Worm (Caenorhabditis elegans): Measurements from ENCODE around the gene skn-1.

The skn-1 gene

DNA sequence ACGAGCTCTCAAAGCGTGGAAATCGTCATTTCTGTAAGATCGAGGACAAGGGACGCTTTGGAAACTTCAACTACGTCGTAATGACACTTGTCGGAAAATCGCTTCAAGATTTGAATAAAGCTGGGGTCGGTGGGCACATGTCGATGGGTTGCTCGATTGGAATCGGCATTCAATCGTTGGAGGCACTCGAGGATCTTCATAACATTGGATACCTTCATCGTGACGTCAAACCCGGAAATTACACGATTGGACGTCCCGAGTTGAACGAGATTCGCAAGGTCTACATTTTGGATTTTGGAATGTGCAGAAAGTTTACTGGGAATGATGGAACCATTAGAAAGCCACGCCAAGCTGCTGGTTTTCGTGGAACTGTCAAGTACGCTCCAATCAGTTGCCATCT lies 27.6 kb downstream of the skn-1 start:
- TF ChIP-seq him-1 (tag; optimal IDR thresholded peaks at IDR 0.05): no peak

DNA sequence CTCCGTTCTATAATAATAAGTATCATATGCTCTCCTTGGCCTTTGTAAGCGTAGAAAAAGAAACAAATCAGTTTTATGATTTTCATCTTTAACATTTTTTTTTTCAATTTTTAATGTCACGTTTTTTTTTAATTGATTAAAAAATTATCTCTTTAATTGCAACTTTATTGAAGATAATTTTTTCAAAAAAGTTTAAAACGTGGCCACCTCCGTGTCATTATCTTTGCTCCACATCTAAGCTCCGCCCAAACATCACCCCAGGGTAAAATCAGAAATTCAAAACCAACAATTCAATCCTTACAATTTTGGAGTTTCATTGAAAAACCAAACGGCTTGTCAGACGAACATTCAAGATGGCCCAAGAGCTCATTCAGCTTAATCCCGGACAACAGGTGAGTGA lies 28.6 kb downstream of the skn-1 start, which contains the start of gene ttbk-8.2:
TSS of gene ttbk-8.2 (plus strand) at position 301 of the 400 bp plus-strand sequence.
- TF ChIP-seq F10E7.11 (tag; optimal IDR thresholded peaks at IDR 0.05): no peak

DNA sequence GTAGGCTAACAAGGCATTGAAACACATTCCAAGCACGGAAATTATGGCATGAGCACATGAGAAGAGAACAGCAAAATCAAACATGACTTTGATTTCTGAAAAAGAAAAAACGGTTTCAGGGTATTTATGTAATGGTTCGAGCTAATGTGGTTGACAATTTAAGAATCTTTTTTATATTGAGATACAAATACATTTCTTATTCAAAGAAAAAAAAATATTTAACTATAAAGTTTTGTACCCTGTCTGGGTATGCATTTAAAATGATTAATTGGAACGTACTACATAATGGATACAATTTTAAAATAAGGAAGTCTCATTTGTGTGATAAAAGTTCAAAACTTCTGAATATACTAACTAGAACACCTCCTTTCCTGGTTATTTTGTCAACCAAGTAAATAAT lies 30.0 kb downstream of the skn-1 start, which contains the start of gene srd-12:
TSS of gene srd-12 (minus strand) at position 101 of the 400 bp plus-strand sequence.
- no peak for TF ChIP-seq die-1 (tag; optimal IDR thresholded peaks at IDR 0.05)

DNA sequence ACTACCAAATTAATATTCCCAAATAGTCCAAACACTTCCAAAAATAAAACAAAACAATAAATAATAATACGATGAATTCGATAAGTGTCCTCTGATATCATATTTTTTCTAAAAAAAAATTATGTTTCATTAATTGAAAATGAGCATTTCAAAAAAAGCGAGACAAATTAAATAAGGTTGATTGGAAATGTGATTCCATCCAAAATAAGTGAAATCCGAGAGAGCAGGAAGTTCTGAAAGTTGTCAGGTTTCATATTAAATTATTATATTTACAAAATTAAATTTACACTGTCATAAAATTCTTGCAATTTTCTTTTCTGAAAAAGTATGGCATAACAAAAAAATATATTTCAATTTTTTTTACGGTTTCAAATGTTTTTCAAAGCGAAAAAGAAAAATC lies 33.1 kb downstream of the skn-1 start, which contains the start of gene srsx-14:
TSS of gene srsx-14 (minus strand) at position 101 of the 400 bp plus-strand sequence.
- TF ChIP-seq lag-1 (GFP tag; IDR thresholded peaks at IDR 0.05) (no peak), Y56A3A.18 (GFP tag; IDR thresholded peaks at IDR 0.05) (no peak), nhr-80 (tag; optimal IDR thresholded peaks at IDR 0.05) (no peak), Y79H2A.3 (GFP tag; conservative IDR thresholded peaks at IDR 0.05) (no peak), snpc-1.3 (tag; optimal IDR thresholded peaks at IDR 0.05; ENCODE audit: insufficient read depth) (no peak)

DNA sequence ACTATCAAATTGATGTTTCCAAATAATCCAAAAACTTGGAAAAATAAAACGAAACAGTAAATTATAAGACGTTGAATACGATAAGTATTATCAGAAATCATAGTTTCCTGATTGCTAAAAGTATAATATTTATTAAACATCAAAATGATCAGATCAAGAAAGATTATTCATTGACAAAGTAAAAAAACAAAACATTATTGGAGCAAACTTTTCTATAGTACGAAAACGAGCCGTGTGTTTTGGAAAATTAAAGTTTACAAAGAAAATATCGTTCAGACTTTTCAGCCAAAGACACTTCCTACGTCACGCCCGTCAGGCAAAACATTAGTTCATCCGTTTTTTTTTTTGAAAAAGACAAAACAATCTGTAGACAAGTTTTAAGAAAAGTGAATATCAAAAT lies 36.5 kb downstream of the skn-1 start, which contains the start of gene srsx-15:
TSS of gene srsx-15 (minus strand) at position 101 of the 400 bp plus-strand sequence.
- no peak for TF ChIP-seq F22D6.2 (tag; optimal IDR thresholded peaks at IDR 0.05)
- TF ChIP-seq madf-8 (GFP tag; conservative IDR thresholded peaks at IDR 0.05): no peak
- TF ChIP-seq ceh-27 (GFP tag; optimal IDR thresholded peaks at IDR 0.05): no peak
- no peak for TF ChIP-seq F33H1.4 (GFP tag; IDR thresholded peaks at IDR 0.05)
- TF ChIP-seq hmg-1.2 (GFP tag; IDR thresholded peaks at IDR 0.05): no peak
- no peak for TF ChIP-seq lin-54 (GFP tag; optimal IDR thresholded peaks at IDR 0.05)
- no peak for TF ChIP-seq bed-1 (GFP tag; IDR thresholded peaks at IDR 0.05)
- no peak for TF ChIP-seq mcd-1 (GFP tag; IDR thresholded peaks at IDR 0.05)
- TF ChIP-seq B0261.1 (tag; optimal IDR thresholded peaks at IDR 0.05): no peak
- no peak for TF ChIP-seq chd-7 (tag; optimal IDR thresholded peaks at IDR 0.05)
- TF ChIP-seq unc-62 (GFP tag; optimal IDR thresholded peaks at IDR 0.05): no peak
- no peak for TF ChIP-seq ztf-6 (GFP tag; IDR thresholded peaks at IDR 0.05)
- no peak for TF ChIP-seq gei-17 (GFP tag; optimal IDR thresholded peaks at IDR 0.05)
- TF ChIP-seq athp-1 (tag; optimal IDR thresholded peaks at IDR 0.05): no peak
- no peak for TF ChIP-seq rpc-1 (optimal IDR thresholded peaks at IDR 0.05)
- no peak for TF ChIP-seq rpc-1 (tag; optimal IDR thresholded peaks at IDR 0.05)
- TF ChIP-seq K11D2.4 (GFP tag; IDR thresholded peaks at IDR 0.05): no peak
- no peak for TF ChIP-seq pbrm-1 (GFP tag; IDR thresholded peaks at IDR 0.05)
- TF ChIP-seq egrh-3 (GFP tag; IDR thresholded peaks at IDR 0.05): no peak

DNA sequence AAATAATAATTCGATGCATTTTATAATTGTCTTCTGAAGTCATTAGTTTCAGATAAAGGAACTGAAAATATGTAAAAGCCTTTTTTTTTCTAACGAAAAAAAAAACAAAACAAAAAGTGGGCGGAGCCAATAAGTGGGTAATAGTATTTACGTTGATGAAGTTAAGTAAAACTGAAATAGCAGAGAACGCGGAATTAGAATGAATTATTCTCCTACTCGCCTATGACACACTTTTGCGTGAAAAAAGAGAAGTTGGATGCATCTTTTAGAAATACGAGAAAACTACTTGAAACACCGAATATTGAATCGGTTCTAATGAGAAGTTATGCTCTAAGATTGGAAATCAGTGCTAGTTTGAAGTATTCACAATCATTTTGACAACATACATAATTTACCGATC lies 40.5 kb downstream of the skn-1 start, which contains the start of gene srsx-16:
TSS of gene srsx-16 (minus strand) at position 101 of the 400 bp plus-strand sequence.
- TF ChIP-seq hlh-12 (tag; optimal IDR thresholded peaks at IDR 0.05): no peak
- no peak for TF ChIP-seq hmg-1.2 (GFP tag; IDR thresholded peaks at IDR 0.05)
- no peak for TF ChIP-seq ccch-3 (GFP tag; optimal IDR thresholded peaks at IDR 0.05)
- TF ChIP-seq cebp-1 (GFP tag; IDR thresholded peaks at IDR 0.05): no peak
- no peak for TF ChIP-seq cebp-1 (tag; optimal IDR thresholded peaks at IDR 0.05)
- no peak for TF ChIP-seq T26A5.8 (tag; optimal IDR thresholded peaks at IDR 0.05)
- TF ChIP-seq F39B2.1 (GFP tag; IDR thresholded peaks at IDR 0.05): no peak
- no peak for TF ChIP-seq hrde-1 (tag; optimal IDR thresholded peaks at IDR 0.05; ENCODE audit: borderline replicate concordance)
- no peak for TF ChIP-seq C17E4.6 (GFP tag; IDR thresholded peaks at IDR 0.05)
- TF ChIP-seq lin-26 (GFP tag; IDR thresholded peaks at IDR 0.05): no peak
- no peak for TF ChIP-seq nfyb-1 (GFP tag; IDR thresholded peaks at IDR 0.05)
- no peak for TF ChIP-seq snpc-1.1 (tag; optimal IDR thresholded peaks at IDR 0.05; ENCODE audit: insufficient read depth)
- TF ChIP-seq snpc-1.3 (tag; optimal IDR thresholded peaks at IDR 0.05; ENCODE audit: insufficient read depth): no peak
- no peak for TF ChIP-seq F57C9.4 (tag; optimal IDR thresholded peaks at IDR 0.05)
- TF ChIP-seq rec-8 (tag; optimal IDR thresholded peaks at IDR 0.05): no peak
- TF ChIP-seq unc-130 (GFP tag; optimal IDR thresholded peaks at IDR 0.05): no peak
- TF ChIP-seq ceh-79 (tag; optimal IDR thresholded peaks at IDR 0.05): no peak

All from whole organism, young adult.